Worm (Caenorhabditis elegans): ENCODE data around the gene lis-1.

Gene lis-1

ce11 chrIII:13383159-13383558 lies 6.6 kb upstream of the lis-1 start:
- no peak for TF ChIP-seq unc-62 (GFP tag; optimal IDR thresholded peaks at IDR 0.05)

- TF ChIP-seq unc-62 (GFP tag; optimal IDR thresholded peaks at IDR 0.05): no peak
Measured at ce11 chrIII:13381684-13382083, 5.2 kb upstream of the lis-1 start.

DNA sequence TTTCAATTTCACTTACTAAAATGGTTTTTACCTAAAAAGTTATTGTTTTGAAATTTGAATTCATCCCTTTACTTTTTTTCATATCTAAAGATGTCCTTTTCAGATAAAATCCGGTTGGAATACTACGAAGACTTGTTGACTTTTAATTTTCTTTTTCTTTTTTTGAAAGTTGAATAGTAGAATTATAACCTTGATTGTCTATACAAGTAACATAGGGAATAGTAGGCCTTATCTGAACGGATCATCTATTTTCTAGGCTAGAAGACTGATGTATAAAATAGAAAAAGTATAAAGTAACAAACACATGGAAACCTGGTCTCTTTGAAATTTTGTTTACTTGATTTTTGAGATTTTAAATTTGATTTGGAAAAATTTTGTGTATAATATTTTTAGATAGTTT lies 4.4 kb upstream of the lis-1 start:
- no peak for TF ChIP-seq unc-62 (GFP tag; optimal IDR thresholded peaks at IDR 0.05)

DNA sequence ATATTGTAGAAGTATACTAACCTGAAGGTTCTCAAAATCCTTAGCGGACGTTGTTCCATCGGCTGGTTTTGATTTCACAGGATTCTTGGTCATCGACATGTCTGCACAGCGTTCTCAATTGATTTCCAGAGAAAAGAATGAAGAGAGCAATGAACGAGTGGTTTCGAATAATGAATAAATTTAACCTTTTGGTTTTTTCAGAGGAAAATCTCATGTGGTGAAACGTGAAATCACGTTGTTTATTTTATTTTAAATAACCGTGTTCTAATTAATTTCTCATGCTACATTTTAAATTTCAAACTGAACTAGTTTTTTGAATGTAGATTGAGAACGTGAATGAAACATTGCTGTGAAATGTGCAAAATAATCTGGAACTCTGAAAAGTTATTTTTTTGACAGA lies 3.7 kb upstream of the lis-1 start, which contains the start of gene T03F6.6:
Gene T03F6.6 (minus strand): TSS at position 101 of the 400 bp plus-strand sequence.
- no peak for TF ChIP-seq unc-62 (GFP tag; optimal IDR thresholded peaks at IDR 0.05)

ce11 chrIII:13378242-13378641 lies 1.7 kb upstream of the lis-1 start, which contains the start of gene T03F6.10:
Gene T03F6.10 (minus strand): TSS chrIII:13378342.
- TF ChIP-seq unc-62 (GFP tag; optimal IDR thresholded peaks at IDR 0.05): no peak

DNA sequence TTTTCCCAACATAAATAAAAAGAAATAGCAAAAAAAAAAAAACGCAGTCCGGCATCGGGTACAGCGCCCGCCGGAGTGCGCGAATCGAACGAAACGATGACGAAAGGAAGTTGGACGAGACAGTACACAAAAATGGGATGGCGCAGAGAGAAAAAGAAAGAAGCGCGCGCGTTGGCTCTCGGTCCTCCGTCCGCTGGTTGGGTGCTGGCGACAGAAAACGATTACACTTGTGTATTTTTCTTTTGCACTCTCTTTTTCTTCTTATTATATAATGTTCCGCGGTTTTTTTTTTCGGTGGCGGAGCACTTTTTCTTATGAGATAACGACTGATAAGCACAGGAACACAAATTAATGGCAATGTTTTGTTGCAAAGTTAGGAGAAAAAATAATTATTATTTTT lies 739 bp upstream of the lis-1 start:
- TF ChIP-seq unc-62 (GFP tag; optimal IDR thresholded peaks at IDR 0.05): no peak

DNA sequence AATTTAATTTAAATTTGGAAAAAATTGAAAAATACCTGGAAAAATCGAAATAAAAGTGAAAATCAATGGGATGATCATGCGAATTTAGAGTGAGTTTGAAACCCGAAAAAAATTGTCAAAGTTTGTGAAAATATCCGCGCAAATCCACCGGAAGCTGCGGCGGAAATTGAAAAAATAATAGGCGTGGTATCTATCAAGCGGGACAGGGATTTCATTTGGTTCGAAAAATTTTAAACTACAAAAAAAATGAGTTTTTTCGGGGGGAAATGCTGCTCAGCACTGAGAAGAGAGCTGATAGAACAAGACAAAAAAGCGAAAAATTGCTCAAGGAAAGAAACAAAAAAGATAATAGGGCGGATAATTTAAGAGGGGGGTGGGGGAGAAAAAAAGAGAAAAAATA lies 5.5 kb downstream of the lis-1 start, which contains the start of gene T03F6.9:
Gene T03F6.9 (minus strand): TSS at position 101 of the 400 bp plus-strand sequence.
- TF ChIP-seq unc-62 (GFP tag; optimal IDR thresholded peaks at IDR 0.05): no peak

DNA sequence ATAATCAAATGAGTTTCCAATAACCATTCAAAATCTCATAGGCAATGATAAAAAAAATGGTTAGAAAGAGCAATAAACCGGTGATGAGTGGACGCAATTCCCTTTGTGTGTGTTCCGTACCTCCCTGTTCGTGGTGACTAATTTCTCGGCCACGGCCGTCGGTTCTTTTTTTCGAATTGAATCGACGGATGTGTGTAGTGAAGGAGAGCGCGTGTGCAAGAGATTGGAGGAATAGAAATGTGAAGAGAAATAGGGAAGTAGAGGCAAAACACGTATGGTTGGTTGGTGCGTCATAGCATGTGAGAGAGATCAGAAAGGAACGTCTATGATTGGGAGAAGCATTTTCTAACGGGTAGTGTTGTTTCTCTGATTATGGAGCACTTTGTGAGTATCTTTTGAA lies 16.7 kb downstream of the lis-1 start:
- no peak for TF ChIP-seq unc-62 (GFP tag; optimal IDR thresholded peaks at IDR 0.05)

DNA sequence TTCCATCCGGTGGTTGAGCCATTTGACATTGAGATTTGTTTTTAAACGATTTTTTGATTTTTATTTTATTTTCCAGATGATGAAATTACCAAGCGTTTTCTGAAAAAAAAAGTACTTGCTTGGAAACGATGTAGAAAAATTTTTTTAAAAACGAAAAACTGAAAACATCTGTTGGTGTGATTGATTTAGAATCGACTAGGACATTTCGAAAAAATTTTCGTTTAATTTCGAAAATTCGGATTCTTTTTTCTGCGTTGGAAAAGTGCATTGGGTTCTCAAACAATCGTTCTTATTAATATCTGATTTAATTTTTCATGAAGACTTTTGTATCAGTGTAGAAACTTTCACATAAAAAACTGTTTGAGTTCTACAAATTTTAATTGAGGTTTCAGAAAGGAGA lies 17.3 kb downstream of the lis-1 start, which contains the start of gene F53A2.9:
Gene F53A2.9 (minus strand): TSS at position 101 of the 400 bp plus-strand sequence.
- TF ChIP-seq unc-62 (GFP tag; optimal IDR thresholded peaks at IDR 0.05): no peak

- TF ChIP-seq unc-62 (GFP tag; optimal IDR thresholded peaks at IDR 0.05): no peak
Measured at ce11 chrIII:13350964-13351363, 25.5 kb downstream of the lis-1 start.

DNA sequence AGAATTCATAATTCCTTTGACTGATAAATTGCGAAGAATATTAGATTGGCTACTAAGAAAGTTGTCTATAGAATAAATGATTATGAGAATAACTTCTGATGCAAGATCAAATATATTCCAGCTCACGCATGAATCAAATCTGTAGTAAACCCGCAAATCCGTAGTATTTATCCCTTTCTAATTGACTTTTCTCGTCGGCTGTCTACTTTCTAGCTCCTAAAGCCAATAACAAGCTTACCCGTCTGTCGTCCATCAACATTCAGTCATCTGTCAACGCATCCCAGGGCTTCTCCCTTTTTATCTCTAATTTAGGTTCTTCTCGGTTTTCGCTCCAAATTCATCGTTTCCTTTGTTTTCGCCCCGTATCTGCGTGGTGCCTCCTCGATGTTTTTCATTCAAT lies 27.6 kb downstream of the lis-1 start:
- no peak for TF ChIP-seq unc-62 (GFP tag; optimal IDR thresholded peaks at IDR 0.05)

DNA sequence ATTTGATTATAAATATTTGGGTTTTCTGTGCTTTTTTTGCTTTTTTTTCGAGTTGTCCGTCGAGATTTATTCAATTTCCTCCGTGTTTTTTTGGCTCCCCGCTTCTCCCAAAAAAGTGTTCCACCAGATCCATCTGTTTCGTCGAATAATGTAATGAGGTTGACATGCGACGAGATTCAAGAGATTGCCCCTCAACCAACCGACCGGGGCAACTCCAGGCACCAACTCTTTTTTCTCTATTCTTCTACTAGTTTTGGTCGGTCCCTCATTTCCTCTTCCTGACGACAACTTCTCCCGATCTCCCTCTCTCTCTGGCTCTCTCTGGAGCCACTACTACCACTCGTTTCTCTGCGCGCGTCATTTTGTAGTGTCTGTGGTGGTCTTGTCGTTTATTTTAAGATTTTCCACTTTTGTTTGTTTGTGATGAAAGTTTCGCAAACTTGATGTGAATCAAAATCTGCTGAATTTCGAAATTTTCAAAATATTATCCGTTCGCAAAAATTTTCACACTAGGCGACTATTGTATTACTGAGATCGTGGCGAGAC lies 28.7 kb downstream of the lis-1 start:
- no peak for TF ChIP-seq unc-62 (GFP tag; optimal IDR thresholded peaks at IDR 0.05)

DNA sequence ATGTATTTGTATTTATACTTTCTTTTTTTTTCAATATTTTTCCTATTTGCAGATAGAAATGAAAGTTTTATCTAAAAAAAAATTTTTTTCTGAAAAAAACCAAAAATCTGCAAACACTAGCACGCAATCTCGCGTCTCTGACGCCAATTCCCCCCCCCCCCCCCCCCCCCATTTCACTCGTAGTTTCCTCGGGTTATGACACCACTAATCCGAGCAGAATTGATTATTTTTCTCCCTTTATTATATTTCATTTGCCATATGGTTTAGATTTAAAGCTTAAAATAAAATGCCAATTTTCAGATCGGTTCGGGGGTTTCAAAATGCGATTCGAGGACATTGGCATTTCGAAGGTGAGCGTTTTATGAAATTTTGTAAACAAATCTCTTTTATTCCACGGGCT lies 29.7 kb downstream of the lis-1 start, which contains the start of gene mtm-6:
Gene mtm-6 (plus strand): TSS at position 301 of the 400 bp plus-strand sequence.
- no peak for TF ChIP-seq unc-62 (GFP tag; optimal IDR thresholded peaks at IDR 0.05)

DNA sequence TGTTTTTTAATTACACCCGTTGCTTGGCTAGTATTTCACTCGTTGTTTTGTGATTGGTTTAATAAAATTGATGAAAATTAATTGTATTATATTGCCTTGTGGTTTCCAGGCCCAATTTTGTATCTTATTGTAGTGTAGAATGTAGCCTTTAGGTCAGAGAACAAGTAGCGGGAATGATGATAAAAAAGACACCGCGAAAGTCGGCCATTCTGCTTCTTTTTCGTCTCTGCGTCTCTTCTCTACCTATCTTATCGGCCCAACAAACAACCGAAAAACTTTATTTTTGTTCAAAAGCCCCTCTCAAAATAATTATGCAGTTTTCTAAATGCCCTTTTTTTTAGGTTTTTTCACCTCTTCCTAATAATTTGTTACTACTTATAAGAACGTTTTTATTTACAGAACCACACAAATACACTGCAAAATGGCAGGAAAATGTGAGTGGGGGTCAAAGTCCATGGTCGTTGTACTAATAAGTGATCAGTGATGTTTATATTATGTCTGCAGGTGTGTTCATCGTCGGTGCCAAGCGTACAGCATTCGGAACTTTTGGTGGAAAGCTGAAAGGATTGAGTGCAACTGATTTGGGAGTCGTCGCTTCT lies 31.9 kb downstream of the lis-1 start, which contains the start of gene acaa-2:
Gene acaa-2 (plus strand): TSS at position 400 of the 599 bp plus-strand sequence.
- no peak for TF ChIP-seq unc-62 (GFP tag; optimal IDR thresholded peaks at IDR 0.05)

DNA sequence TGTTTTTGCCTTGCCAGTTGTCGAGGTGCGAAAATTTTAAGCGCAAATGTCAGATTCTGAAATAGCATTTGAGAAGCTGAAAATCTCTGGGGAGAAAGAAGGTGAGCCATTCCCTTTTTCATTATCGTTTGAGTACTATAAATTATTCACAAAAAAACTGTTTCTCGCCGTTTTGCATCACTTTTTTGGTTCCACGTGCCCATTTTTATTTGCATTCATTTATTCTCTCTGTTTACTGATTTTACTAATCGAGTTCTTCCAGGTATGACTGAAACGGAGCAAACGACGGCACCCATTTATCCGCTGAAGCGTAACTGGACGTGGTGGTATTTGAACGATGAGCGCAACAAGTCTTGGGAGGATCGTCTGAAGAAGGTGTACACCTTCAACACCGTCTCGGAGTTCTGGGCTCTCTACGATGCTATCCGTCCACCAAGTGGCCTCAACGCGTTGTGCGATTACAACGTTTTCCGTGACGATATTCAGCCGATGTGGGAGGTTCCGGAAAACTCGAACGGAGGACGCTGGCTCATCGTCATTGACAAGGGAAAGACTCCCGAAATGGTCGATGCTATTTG lies 32.9 kb downstream of the lis-1 start:
- TF ChIP-seq unc-62 (GFP tag; optimal IDR thresholded peaks at IDR 0.05): no peak

ce11 chrIII:13343117-13343516 lies 33.4 kb downstream of the lis-1 start, which contains the start of gene ife-1:
Gene ife-1 (plus strand): TSS chrIII:13343417.
- TF ChIP-seq unc-62 (GFP tag; optimal IDR thresholded peaks at IDR 0.05): no peak
